Worm (Caenorhabditis elegans) whole organism, young adult: ENCODE measurements around the gene npr-40.

ENCODE experiments used
- akir-1 ChIP-seq: fragments of 200-800 bp; sonication (Bioruptor generic); optimal IDR thresholded peaks from 2 replicates; lab custom pipeline; 2018; ENCODE audit warnings: mild to moderate bottlenecking, missing genetic modification characterization, moderate library complexity, missing compliant biosample characterization
- egrh-3 ChIP-seq: fragments of 200-800 bp; sonication (Bioruptor generic); IDR thresholded peaks from 2 replicates; pipeline ENCODE4 v1.3.6; 2022; ENCODE audit warnings: missing genetic modification reagents, missing genetic modification characterization, missing compliant biosample characterization
- let-607 ChIP-seq, 2 experiments: fragments of 200-800 bp in 1 of 2; sonication (Bioruptor generic) in 1 of 2; sonication (generic microtip) in 1 of 2; optimal IDR thresholded peaks; 2 replicates each; lab custom pipeline; 2016 to 2018; ENCODE audit warnings: mild to moderate bottlenecking in 2 of 2, missing compliant biosample characterization in 2 of 2, missing genetic modification characterization in 2 of 2, moderate library complexity in 2 of 2, missing genotype in 1 of 2
- nhr-27 ChIP-seq: fragments of 200-800 bp; sonication (Bioruptor generic); optimal IDR thresholded peaks from 2 replicates; lab custom pipeline; 2018; ENCODE audit warnings: mild to moderate bottlenecking, missing genetic modification characterization, moderate library complexity, missing compliant biosample characterization
- rcor-1 ChIP-seq: fragments of 200-800 bp; sonication (Bioruptor generic); IDR thresholded peaks from 2 replicates; pipeline ENCODE4 v1.3.6; 2022; ENCODE audit warnings: missing genetic modification reagents, missing genetic modification characterization, missing compliant biosample characterization
- sea-2 ChIP-seq: fragments of 200-800 bp; sonication (Bioruptor generic); IDR thresholded peaks from 2 replicates; pipeline ENCODE4 v1.3.6; 2022; ENCODE audit warnings: missing genetic modification characterization, missing compliant biosample characterization
- xnd-1 ChIP-seq: sonication (generic microtip); optimal IDR thresholded peaks from 2 replicates; lab custom pipeline; 2016; ENCODE audit warnings: missing genotype, missing genetic modification reagents, missing genetic modification characterization, missing compliant biosample characterization
- ztf-26 ChIP-seq: sonication (generic microtip); optimal IDR thresholded peaks from 2 replicates; lab custom pipeline; 2017; ENCODE audit warnings: missing genetic modification characterization, missing compliant biosample characterization

The npr-40 gene

DNA sequence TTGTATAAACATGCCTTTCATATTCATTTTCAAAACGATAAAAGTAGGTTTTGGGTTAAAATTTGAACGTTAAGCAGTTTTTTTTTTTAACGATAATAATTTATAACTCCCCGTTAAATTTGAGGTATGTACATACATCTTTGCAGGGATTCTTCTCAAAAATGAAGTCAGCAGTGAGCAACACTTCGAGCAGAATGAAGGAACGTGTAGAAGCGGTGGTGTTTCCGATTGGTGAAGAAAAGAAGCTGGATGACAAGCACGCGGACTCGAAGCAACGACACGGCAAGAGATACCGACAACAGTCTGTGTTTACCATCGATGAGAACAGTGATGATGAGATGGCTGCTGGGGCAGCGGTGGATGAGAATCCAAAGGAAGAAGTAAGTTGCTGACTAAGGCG is 54.4 kb downstream of the npr-40 start:
- TF ChIP-seq akir-1 (no peak), egrh-3 (GFP tag; lab: Robert Waterston, UW) (no peak), ztf-26 (no peak), nhr-27 (tag; lab: Kevin White, UChicago) (no peak), sea-2 (GFP tag; lab: Robert Waterston, UW) (no peak), rcor-1 (no peak), xnd-1 (tag; lab: Kevin White, UChicago) (no peak), let-607 (tag; optimal IDR thresholded peaks at IDR 0.05; lab: Kevin White, UChicago) (no peak)
